Fruit fly (Drosophila melanogaster): ENCODE data around the gene Msp300.

The Msp300 gene

DNA sequence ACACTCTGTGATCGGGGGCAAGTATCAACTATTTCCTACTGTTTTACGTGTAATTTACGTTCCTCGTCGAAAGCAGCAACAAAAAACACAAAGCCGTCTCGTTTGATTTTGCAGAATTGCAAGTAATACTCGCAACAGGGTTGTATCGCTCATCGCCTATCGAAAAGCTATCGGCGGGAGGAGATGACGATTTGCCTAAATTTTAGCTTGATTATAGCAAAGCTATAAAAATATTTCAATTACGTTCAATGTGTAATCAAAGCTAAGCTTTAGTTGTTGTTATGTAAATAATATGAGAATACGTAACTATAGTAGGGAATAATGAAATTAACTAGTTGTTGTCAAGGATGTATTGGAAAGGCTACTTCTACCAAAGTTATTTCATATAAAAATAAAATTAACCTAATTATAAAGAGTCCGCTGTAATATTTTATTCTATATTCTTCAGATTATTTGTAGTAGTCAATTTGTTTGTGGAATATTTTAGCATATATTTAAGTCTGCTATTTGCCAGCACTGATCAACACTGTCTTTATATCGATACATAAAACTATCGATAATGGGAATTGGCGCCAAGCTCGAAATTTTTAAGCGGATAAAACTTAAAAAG is 40.9 kb upstream of the Msp300 start, which contains the start of gene Rpn11 (continued):
- TF ChIP-seq fd64A (GFP tag; optimal IDR thresholded peaks at IDR 0.05) = no peak
- peak; percentile 49 for TF ChIP-seq slou (GFP tag; optimal IDR thresholded peaks at IDR 0.05)
- TF ChIP-seq Bteb2 (GFP tag; optimal IDR thresholded peaks at IDR 0.05) = no peak
- TF ChIP-seq D (optimal IDR thresholded peaks at IDR 0.05) = no peak
- TF ChIP-seq D (GFP tag; optimal IDR thresholded peaks at IDR 0.05) = no peak
- TF ChIP-seq seq (GFP tag; IDR thresholded peaks at IDR 0.05) = no peak
- no peak for TF ChIP-seq NC2α (GFP tag; optimal IDR thresholded peaks at IDR 0.05)
- no peak for TF ChIP-seq Stat92E (GFP tag; optimal IDR thresholded peaks at IDR 0.05)
- no peak for TF ChIP-seq CG3163 (GFP tag; optimal IDR thresholded peaks at IDR 0.05)
- no peak for TF ChIP-seq CG10321 (GFP tag; IDR thresholded peaks at IDR 0.05)
- 0 out of 3 replicates have a peak, but pooled peaks have one; percentile 8 for TF ChIP-seq dysf (GFP tag; IDR thresholded peaks at IDR 0.05)
- TF ChIP-seq wek (GFP tag; optimal IDR thresholded peaks at IDR 0.05) = no peak
- peak; percentile 67 for TF ChIP-seq CG1602 (GFP tag; optimal IDR thresholded peaks at IDR 0.05)
- TF ChIP-seq Eip74EF (GFP tag; optimal IDR thresholded peaks at IDR 0.05) = peak in 1 of 2 experiments; percentile 37
- TF ChIP-seq CG1792 (GFP tag; optimal IDR thresholded peaks at IDR 0.05) = no peak
- peak; percentile 29 for TF ChIP-seq caup (GFP tag; optimal IDR thresholded peaks at IDR 0.05; ENCODE audit: severe bottlenecking)
- TF ChIP-seq CG7556 (GFP tag; optimal IDR thresholded peaks at IDR 0.05) = peak; percentile 72
- peak; percentile 59 for TF ChIP-seq B-H2 (GFP tag; optimal IDR thresholded peaks at IDR 0.05)
- 0 out of 2 replicates have a peak, but pooled peaks have one; percentile 9 for TF ChIP-seq CG31224 (GFP tag; IDR thresholded peaks at IDR 0.05)
- TF ChIP-seq CG8281 (tag; optimal IDR thresholded peaks at IDR 0.05) = no peak
- TF ChIP-seq jing (GFP tag; optimal IDR thresholded peaks at IDR 0.05) = no peak
- no peak for TF ChIP-seq CG17612 (GFP tag; IDR thresholded peaks at IDR 0.05)
- no peak for TF ChIP-seq CG11247 (GFP tag; IDR thresholded peaks at IDR 0.05)
- TF ChIP-seq CG4617 (GFP tag; optimal IDR thresholded peaks at IDR 0.05; ENCODE audit: borderline replicate concordance) = peak; percentile 54
- no peak for TF ChIP-seq lbe (GFP tag; optimal IDR thresholded peaks at IDR 0.05)
- TF ChIP-seq mam (GFP tag; optimal IDR thresholded peaks at IDR 0.05) = peak; percentile 24
- TF ChIP-seq ara (GFP tag; IDR thresholded peaks at IDR 0.05) = 0 out of 2 replicates have a peak, but pooled peaks have one; percentile 18
- no peak for TF ChIP-seq H15 (GFP tag; IDR thresholded peaks at IDR 0.05)
- no peak for TF ChIP-seq Jarid2 (GFP tag; optimal IDR thresholded peaks at IDR 0.05)
- TF ChIP-seq Ets65A (GFP tag) = peak; percentile 59
- TF ChIP-seq Atf6 (GFP tag; IDR thresholded peaks at IDR 0.05) = no peak
- peak; percentile 54 for TF ChIP-seq ind (GFP tag; optimal IDR thresholded peaks at IDR 0.05)
- no peak for TF ChIP-seq tna (GFP tag; IDR thresholded peaks at IDR 0.05; ENCODE audit: partially characterized antibody)
- TF ChIP-seq p53 (GFP tag; optimal IDR thresholded peaks at IDR 0.05) = no peak
- peak; percentile 14; the same call in 1 of the 2 replicates for TF ChIP-seq CG14441 (GFP tag; IDR thresholded peaks at IDR 0.05)
- no peak for TF ChIP-seq TFAM (GFP tag; optimal IDR thresholded peaks at IDR 0.05)
- TF ChIP-seq CG1529 (GFP tag; optimal IDR thresholded peaks at IDR 0.05) = peak; percentile 22
- TF ChIP-seq CG11093 (GFP tag; IDR thresholded peaks at IDR 0.05) = no peak
- no peak for TF ChIP-seq danr (GFP tag; IDR thresholded peaks at IDR 0.05)
- peak; percentile 36 for TF ChIP-seq trh (GFP tag; optimal IDR thresholded peaks at IDR 0.05)
- peak in 1 of 2 experiments; percentile 20 for TF ChIP-seq crp (GFP tag; optimal IDR thresholded peaks at IDR 0.05)
- TF ChIP-seq gcm2 (GFP tag; optimal IDR thresholded peaks at IDR 0.05) = no peak
- no peak for TF ChIP-seq CG1647 (GFP tag; optimal IDR thresholded peaks at IDR 0.05)
- no peak for TF ChIP-seq CG16863 (GFP tag; optimal IDR thresholded peaks at IDR 0.05)
- peak; percentile 66 for TF ChIP-seq trem (tag; optimal IDR thresholded peaks at IDR 0.05)
- TF ChIP-seq CG13123 (GFP tag; optimal IDR thresholded peaks at IDR 0.05) = no peak
- peak; percentile 15 for TF ChIP-seq Asciz (GFP tag; optimal IDR thresholded peaks at IDR 0.05)
- peak; percentile 44 for TF ChIP-seq HLH4C (GFP tag; IDR thresholded peaks at IDR 0.05; ENCODE audit: partially characterized antibody)
- no peak for TF ChIP-seq rib (GFP tag; IDR thresholded peaks at IDR 0.05)
- TF ChIP-seq C15 (GFP tag; IDR thresholded peaks at IDR 0.05) = no peak

Data from whole organism, embryonic.